Worm (Caenorhabditis elegans) whole organism, late embryonic: ENCODE measurements around the gene spcs-3.

ENCODE experiments used
- ceh-18 ChIP-seq: sonication (generic microtip); optimal IDR thresholded peaks from 2 replicates; lab custom pipeline; 2016; ENCODE audit warnings: missing genetic modification characterization, missing compliant biosample characterization
- elt-2 ChIP-seq: sonication (generic microtip); optimal IDR thresholded peaks from 2 replicates; lab custom pipeline; 2016; ENCODE audit warnings: missing genetic modification reagents, missing genetic modification characterization, missing compliant biosample characterization
- hlh-15 ChIP-seq: sonication (generic microtip); optimal IDR thresholded peaks from 2 replicates; lab custom pipeline; 2016; ENCODE audit warnings: missing genetic modification characterization, missing compliant biosample characterization
- madf-2 ChIP-seq: sonication (generic microtip); optimal IDR thresholded peaks from 2 replicates; lab custom pipeline; 2017; ENCODE audit warnings: missing genetic modification characterization, missing compliant biosample characterization
- pqm-1 ChIP-seq: sonication (generic microtip); optimal IDR thresholded peaks from 2 replicates; lab custom pipeline; 2016; ENCODE audit warnings: missing genetic modification characterization, missing compliant biosample characterization
- tbx-2 ChIP-seq: sonication (generic microtip); optimal IDR thresholded peaks from 2 replicates; lab custom pipeline; 2016; ENCODE audit warnings: missing genetic modification characterization, missing compliant biosample characterization
- zip-5 ChIP-seq: sonication (generic microtip); optimal IDR thresholded peaks from 2 replicates; lab custom pipeline; 2016; ENCODE audit warnings: missing genetic modification characterization, missing compliant biosample characterization

DNA sequence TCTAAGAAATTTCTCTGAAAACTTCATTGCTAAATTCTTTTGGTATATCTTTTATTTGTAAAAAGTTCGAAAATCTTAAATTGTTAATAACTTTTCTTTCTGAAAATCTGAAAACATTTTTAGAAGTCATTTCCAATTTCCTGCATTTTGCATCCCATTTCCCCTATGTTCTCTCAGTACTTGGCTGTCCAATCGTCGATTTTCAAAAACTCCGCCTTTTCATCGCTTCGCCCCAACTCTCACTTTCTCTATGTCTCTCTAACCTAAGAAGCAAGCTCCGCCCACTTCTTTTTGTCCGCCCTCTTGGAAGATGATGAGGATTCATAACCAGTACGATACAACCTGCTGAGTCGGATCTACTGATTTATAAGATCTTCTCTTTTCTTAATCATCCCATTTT is 20.3 kb downstream of the spcs-3 start:
- TF ChIP-seq tbx-2 (no peak), elt-2 (tag; lab: Kevin White, UChicago) (no peak), zip-5 (tag; lab: Kevin White, UChicago) (no peak), pqm-1 (tag; lab: Kevin White, UChicago) (no peak), madf-2 (no peak), hlh-15 (no peak), ceh-18 (tag; lab: Kevin White, UChicago) (no peak)
